Worm (Caenorhabditis elegans) whole organism, midembryonic: ENCODE data around the gene egl-18.

ENCODE experiments used
- T22C8.4 ChIP-seq: fragments of 200-800 bp; sonication (Bioruptor generic); IDR thresholded peaks from 2 replicates; pipeline ENCODE4 v1.3.6; 2022; ENCODE audit warnings: missing genetic modification characterization, missing compliant biosample characterization
- cog-1 ChIP-seq: sonication (generic microtip); optimal IDR thresholded peaks from 2 replicates; lab custom pipeline; 2016; ENCODE audit warnings: missing genetic modification characterization, missing compliant biosample characterization
- flt-1 ChIP-seq: fragments of 200-800 bp; sonication (Bioruptor generic); IDR thresholded peaks from 2 replicates; pipeline ENCODE4 v1.3.6; 2022; ENCODE audit warnings: missing genetic modification characterization, missing compliant biosample characterization
- klf-2 ChIP-seq: fragments of 200-800 bp; sonication (Bioruptor generic); conservative IDR thresholded peaks from 2 replicates; pipeline ENCODE4 v1.3.6; 2022; ENCODE audit warnings: missing genetic modification reagents, missing genetic modification characterization, missing compliant biosample characterization
- med-1 ChIP-seq: sonication (generic microtip); optimal IDR thresholded peaks from 2 replicates; lab custom pipeline; 2017; ENCODE audit warnings: missing genetic modification characterization, mild to moderate bottlenecking, missing compliant biosample characterization, antibody characterized with exemption, missing genetic modification reagents; ENCODE audit not compliant: insufficient read depth
- ref-1 ChIP-seq: fragments of 200-800 bp; sonication (Bioruptor generic); conservative IDR thresholded peaks from 2 replicates; pipeline ENCODE4 v1.3.6; 2022; ENCODE audit warnings: missing genetic modification reagents, missing genetic modification characterization, missing compliant biosample characterization
- tab-1 ChIP-seq: fragments of 200-800 bp; sonication (Bioruptor generic); IDR thresholded peaks from 2 replicates; pipeline ENCODE4 v1.3.6; 2022; ENCODE audit warnings: missing genetic modification characterization, missing compliant biosample characterization
- ztf-23 ChIP-seq: fragments of 200-800 bp; sonication (Bioruptor generic); IDR thresholded peaks from 2 replicates; pipeline ENCODE4 v1.3.6; 2022; ENCODE audit warnings: missing genetic modification reagents, missing genetic modification characterization, missing compliant biosample characterization
- ztf-29 ChIP-seq: fragments of 200-800 bp; sonication (Bioruptor generic); IDR thresholded peaks from 2 replicates; pipeline ENCODE4 v1.3.6; 2022; ENCODE audit warnings: missing genetic modification reagents, missing genetic modification characterization, missing compliant biosample characterization

egl-18 gene

ce11 chrIV:1872052-1872451 lies 30.1 kb upstream of the egl-18 start:
- TF ChIP-seq ztf-23 (GFP tag; lab: Robert Waterston, UW) (no peak), flt-1 (GFP tag; lab: Robert Waterston, UW) (no peak), cog-1 (tag; lab: Kevin White, UChicago) (no peak), klf-2 (no peak), ref-1 (GFP tag; lab: Robert Waterston, UW) (no peak), med-1 (GFP tag; lab: Kevin White, UChicago) (no peak)

- TF ChIP-seq T22C8.4 (no peak), tab-1 (GFP tag; lab: Robert Waterston, UW) (0 out of 2 replicates have a peak, but pooled peaks have one; percentile 34)
Observed at ce11 chrIV:1878501-1878900, 23.6 kb upstream of the egl-18 start.

DNA sequence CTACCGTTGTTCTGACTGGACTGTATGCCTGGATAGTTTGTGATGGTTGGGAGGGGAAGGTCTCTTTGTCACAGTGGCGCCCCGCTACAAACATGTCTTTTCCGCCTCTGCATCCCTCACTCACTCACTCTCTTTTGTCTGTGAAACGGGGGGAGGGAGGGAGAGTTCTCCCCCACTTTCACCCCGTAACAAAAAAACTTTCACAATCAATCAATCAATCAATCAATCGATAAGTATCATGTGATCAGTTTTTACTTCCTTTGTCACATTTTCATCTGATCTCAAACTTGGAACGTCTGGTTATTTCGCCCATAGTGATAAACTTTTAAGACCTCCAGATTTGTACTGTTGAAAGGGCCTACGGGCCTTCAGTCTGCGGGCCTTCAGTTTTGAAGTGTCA lies 10.5 kb upstream of the egl-18 start:
- TF ChIP-seq ztf-23 (GFP tag; lab: Robert Waterston, UW) (no peak), klf-2 (no peak), ref-1 (GFP tag; lab: Robert Waterston, UW) (no peak), flt-1 (GFP tag; lab: Robert Waterston, UW) (no peak), med-1 (GFP tag; lab: Kevin White, UChicago) (no peak), T22C8.4 (0 out of 2 replicates have a peak, but pooled peaks have one; percentile 35)

- no peak for TF ChIP-seq klf-2
- TF ChIP-seq T22C8.4 = no peak
- no peak for TF ChIP-seq ref-1 (GFP tag; lab: Robert Waterston, UW)
- TF ChIP-seq ztf-29 (GFP tag; lab: Robert Waterston, UW) = no peak
- TF ChIP-seq flt-1 (GFP tag; lab: Robert Waterston, UW) = no peak
- no peak for TF ChIP-seq tab-1 (GFP tag; lab: Robert Waterston, UW)
- no peak for TF ChIP-seq ztf-23 (GFP tag; lab: Robert Waterston, UW)
- no peak for TF ChIP-seq med-1 (GFP tag; lab: Kevin White, UChicago)
- TF ChIP-seq cog-1 (tag; lab: Kevin White, UChicago) = no peak
Observed at ce11 chrIV:1892638-1893037, 9.5 kb upstream of the egl-18 start.

ce11 chrIV:1895024-1895423 lies 7.1 kb upstream of the egl-18 start:
- no peak for TF ChIP-seq med-1 (GFP tag; lab: Kevin White, UChicago)
- TF ChIP-seq ztf-29 (GFP tag; lab: Robert Waterston, UW) = peak; percentile 64
- 0 out of 2 replicates have a peak, but pooled peaks have one; percentile 48 for TF ChIP-seq tab-1 (GFP tag; lab: Robert Waterston, UW)
- no peak for TF ChIP-seq T22C8.4
- 0 out of 2 replicates have a peak, but pooled peaks have one; percentile 50 for TF ChIP-seq flt-1 (GFP tag; lab: Robert Waterston, UW)

DNA sequence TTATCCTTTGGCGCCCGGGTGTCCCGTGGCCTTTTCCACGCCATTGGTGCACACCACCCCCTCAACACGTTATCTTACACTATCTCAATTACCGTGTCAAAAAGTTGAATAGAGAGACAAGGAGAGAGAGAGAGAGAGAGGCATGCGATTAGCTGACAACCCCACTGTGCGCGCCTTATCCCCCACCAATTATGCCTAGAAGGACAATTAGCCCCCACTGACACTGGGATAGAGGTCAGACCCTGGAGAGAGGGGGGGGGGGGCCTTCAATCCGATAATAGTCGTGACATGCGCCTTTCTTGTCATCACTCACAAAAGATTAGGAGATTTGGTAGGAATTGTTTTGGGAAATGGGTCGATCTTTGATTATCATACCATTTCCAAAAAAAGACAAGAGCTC lies 6.0 kb upstream of the egl-18 start:
- no peak for TF ChIP-seq flt-1 (GFP tag; lab: Robert Waterston, UW)
- 0 out of 2 replicates have a peak, but pooled peaks have one; percentile 50 for TF ChIP-seq ref-1 (GFP tag; lab: Robert Waterston, UW)
- TF ChIP-seq med-1 (GFP tag; lab: Kevin White, UChicago) = no peak
- TF ChIP-seq ztf-29 (GFP tag; lab: Robert Waterston, UW) = 0 out of 2 replicates have a peak, but pooled peaks have one; percentile 10

- TF ChIP-seq tab-1 (GFP tag; lab: Robert Waterston, UW) (no peak), ztf-23 (GFP tag; lab: Robert Waterston, UW) (no peak), ztf-29 (GFP tag; lab: Robert Waterston, UW) (no peak), cog-1 (tag; lab: Kevin White, UChicago) (no peak), klf-2 (no peak), ref-1 (GFP tag; lab: Robert Waterston, UW) (no peak), med-1 (GFP tag; lab: Kevin White, UChicago) (no peak), T22C8.4 (no peak), flt-1 (GFP tag; lab: Robert Waterston, UW) (no peak)
Observed at ce11 chrIV:1900971-1901370, 1.2 kb upstream of the egl-18 start.

DNA sequence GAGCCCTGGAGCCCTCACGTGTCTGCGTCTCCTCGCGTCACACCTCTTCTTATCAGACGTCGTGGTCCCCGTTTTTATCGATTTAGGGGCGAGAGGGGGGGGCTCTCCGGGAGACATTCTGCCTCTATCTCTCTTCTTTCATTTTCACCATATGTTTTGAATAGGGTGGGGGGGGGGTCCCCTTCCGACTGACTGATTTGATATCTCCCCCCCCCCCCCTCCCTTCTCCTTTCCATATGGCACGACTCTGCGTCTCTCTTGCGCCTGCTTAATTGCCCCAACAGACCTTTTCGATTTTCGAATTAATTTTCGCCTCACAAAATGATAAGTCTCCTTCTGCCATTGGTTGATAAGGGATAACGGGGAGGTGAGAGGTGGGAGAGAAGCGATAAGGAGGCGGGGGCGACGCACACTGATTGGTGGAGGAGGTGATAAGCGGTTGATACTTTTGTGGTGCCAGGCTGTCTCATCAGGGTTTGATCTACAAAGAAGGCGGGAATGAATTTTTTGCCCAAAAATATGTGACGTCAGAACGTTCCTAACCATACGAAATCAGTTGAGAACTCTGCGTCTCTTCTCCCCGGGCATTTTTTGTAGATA lies 2.0 kb downstream of the egl-18 start:
- TF ChIP-seq ztf-23 (GFP tag; lab: Robert Waterston, UW) = no peak
- no peak for TF ChIP-seq cog-1 (tag; lab: Kevin White, UChicago)
- TF ChIP-seq med-1 (GFP tag; lab: Kevin White, UChicago) = no peak
- no peak for TF ChIP-seq tab-1 (GFP tag; lab: Robert Waterston, UW)
- no peak for TF ChIP-seq flt-1 (GFP tag; lab: Robert Waterston, UW)
- TF ChIP-seq ztf-29 (GFP tag; lab: Robert Waterston, UW) = no peak
- peak; percentile 23; the same call in 1 of the 2 replicates for TF ChIP-seq T22C8.4

- TF ChIP-seq klf-2 (no peak), cog-1 (tag; lab: Kevin White, UChicago) (no peak), ztf-23 (GFP tag; lab: Robert Waterston, UW) (no peak), flt-1 (GFP tag; lab: Robert Waterston, UW) (0 out of 2 replicates have a peak, but pooled peaks have one; percentile 11), ref-1 (GFP tag; lab: Robert Waterston, UW) (no peak), med-1 (GFP tag; lab: Kevin White, UChicago) (no peak), tab-1 (GFP tag; lab: Robert Waterston, UW) (no peak), ztf-29 (GFP tag; lab: Robert Waterston, UW) (no peak)
Observed at ce11 chrIV:1905250-1905649, 3.1 kb downstream of the egl-18 start.

DNA sequence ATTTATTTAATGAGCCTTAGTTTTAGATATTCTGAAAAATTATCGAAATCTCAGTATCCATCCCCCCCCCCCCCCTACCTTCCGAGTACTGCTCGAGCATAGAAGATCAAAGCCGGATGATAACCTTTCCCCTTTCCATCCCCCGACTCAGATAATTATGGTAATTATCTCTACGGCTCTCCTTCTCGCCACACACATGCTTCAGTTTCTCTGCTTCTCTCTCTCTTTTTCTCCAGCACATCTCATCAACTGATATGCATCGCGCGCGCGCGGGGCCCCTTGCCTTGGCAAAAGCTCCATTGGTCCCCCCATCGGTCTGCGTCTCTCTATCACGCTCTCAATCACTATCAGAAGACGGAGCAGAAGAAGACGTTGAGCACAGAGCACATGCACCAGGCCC lies 4.6 kb downstream of the egl-18 start:
- no peak for TF ChIP-seq ztf-29 (GFP tag; lab: Robert Waterston, UW)
- TF ChIP-seq ztf-23 (GFP tag; lab: Robert Waterston, UW) = no peak
- TF ChIP-seq med-1 (GFP tag; lab: Kevin White, UChicago) = no peak
- no peak for TF ChIP-seq cog-1 (tag; lab: Kevin White, UChicago)
- no peak for TF ChIP-seq klf-2
- no peak for TF ChIP-seq T22C8.4
- no peak for TF ChIP-seq ref-1 (GFP tag; lab: Robert Waterston, UW)
